Worm (Caenorhabditis elegans) whole organism, early embryonic: ENCODE measurements around the gene php-3.

Experiments
- B0310.2 ChIP-seq: sonication (generic microtip); optimal IDR thresholded peaks from 2 replicates; lab custom pipeline; 2016; ENCODE audit warnings: mild to moderate bottlenecking, missing genetic modification characterization, missing compliant biosample characterization
- ama-1 ChIP-seq: fragments of 150-350 bp; optimal IDR thresholded peaks from 2 replicates; lab custom pipeline; 2014
- ets-7 ChIP-seq: sonication (generic microtip); optimal IDR thresholded peaks from 2 replicates; lab custom pipeline; 2016; ENCODE audit warnings: missing genotype, missing genetic modification characterization, missing compliant biosample characterization

DNA sequence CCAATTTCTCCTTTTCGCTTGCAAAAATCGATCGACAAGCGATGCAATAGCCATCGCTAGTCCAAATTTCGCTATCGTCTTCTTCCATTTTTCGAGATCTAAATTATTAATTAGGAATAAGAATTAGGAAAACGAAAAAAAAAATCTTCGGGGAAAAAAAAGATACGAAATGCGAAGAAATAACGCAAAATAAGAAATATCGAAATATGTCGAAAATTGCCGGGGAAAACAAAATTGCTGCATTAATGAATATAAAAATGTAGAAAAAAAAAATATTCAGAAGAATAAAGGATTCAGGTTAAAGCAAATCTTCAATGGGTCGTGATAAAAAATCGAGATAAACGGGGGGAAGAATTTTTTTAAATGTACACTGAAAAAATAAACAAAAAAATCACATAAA, 25.1 kb downstream of the php-3 start, which contains the start of gene Y79H2A.3:
- TF ChIP-seq ama-1 (lab: Kevin White, UChicago): no peak
- TF ChIP-seq ets-7 (tag; lab: Kevin White, UChicago): no peak
- TF ChIP-seq B0310.2: no peak
